Fruit fly (Drosophila melanogaster): ENCODE measurements around the gene CG5762.

dm6 chr3R:24367120-24367519, 5.6 kb upstream of the CG5762 start, which contains the start of gene CG42811:
- no peak for TF ChIP-seq EcR (GFP tag; optimal IDR thresholded peaks at IDR 0.05)
- TF ChIP-seq psq (optimal IDR thresholded peaks at IDR 0.05): no peak
- TF ChIP-seq usp (GFP tag; optimal IDR thresholded peaks at IDR 0.05): no peak
